Fruit fly (Drosophila melanogaster) whole organism, prepupa: ENCODE results near the gene CG15814.
A peak's percentile ranks its signal among the peaks of the same experiment; 100 is the strongest.

Experiments used
- Blimp-1 ChIP-seq: fragments of 200-800 bp; sonication (Bioruptor generic); optimal IDR thresholded peaks from 3 replicates; lab custom pipeline; 2017; ENCODE audit warnings: missing biosample characterization, missing genetic modification characterization, mild to moderate bottlenecking, moderate library complexity, missing genetic modification reagents
- CG10631 ChIP-seq: fragments of 200-800 bp; sonication (Bioruptor generic); optimal IDR thresholded peaks from 2 replicates; lab custom pipeline; 2016; ENCODE audit warnings: missing biosample characterization, missing genetic modification characterization
- CG10669 ChIP-seq: fragments of 200-800 bp; sonication (Bioruptor generic); optimal IDR thresholded peaks from 3 replicates; lab custom pipeline; 2018; ENCODE audit warnings: missing biosample characterization, mild to moderate bottlenecking, missing genetic modification characterization, moderate library complexity
- CG11294 ChIP-seq: fragments of 200-800 bp; sonication (Bioruptor generic); IDR thresholded peaks from 2 replicates; pipeline ENCODE4 v1.3.6; 2022; ENCODE audit warnings: missing biosample characterization, missing genetic modification characterization
- CG11762 ChIP-seq: fragments of 200-800 bp; sonication (Bioruptor generic); optimal IDR thresholded peaks from 3 replicates; lab custom pipeline; 2016; ENCODE audit warnings: missing biosample characterization, missing genetic modification characterization; ENCODE audit not compliant: insufficient read depth
- CG11902 ChIP-seq: fragments of 200-800 bp; sonication (Bioruptor generic); optimal IDR thresholded peaks from 3 replicates; lab custom pipeline; 2016; ENCODE audit warnings: missing biosample characterization, missing genetic modification characterization
- CG15336 ChIP-seq: fragments of 200-800 bp; sonication (Bioruptor generic); IDR thresholded peaks from 2 replicates; pipeline ENCODE4 v1.3.6; 2022; ENCODE audit warnings: missing biosample characterization, missing genetic modification characterization
- CG1621 ChIP-seq: fragments of 200-800 bp; sonication (Bioruptor generic); optimal IDR thresholded peaks from 3 replicates; lab custom pipeline; 2018; ENCODE audit warnings: missing biosample characterization, mild to moderate bottlenecking, missing genetic modification characterization
- CG16779 ChIP-seq: fragments of 200-800 bp; sonication (Bioruptor generic); optimal IDR thresholded peaks from 3 replicates; lab custom pipeline; 2017; ENCODE audit warnings: missing biosample characterization, mild to moderate bottlenecking, missing genetic modification characterization
- CG3032 ChIP-seq: fragments of 200-800 bp; optimal IDR thresholded peaks from 2 replicates; lab custom pipeline; 2019; ENCODE audit warnings: missing biosample characterization, mild to moderate bottlenecking, missing genetic modification characterization, moderate library complexity
- CG31627 ChIP-seq: fragments of 200-800 bp; sonication (Bioruptor generic); optimal IDR thresholded peaks from 3 replicates; lab custom pipeline; 2016; ENCODE audit warnings: missing biosample characterization, missing genetic modification characterization
- CG32006 ChIP-seq: fragments of 200-800 bp; sonication (Bioruptor generic); optimal IDR thresholded peaks from 3 replicates; lab custom pipeline; 2017; ENCODE audit warnings: missing biosample characterization, mild to moderate bottlenecking, missing genetic modification characterization
- CG3919 ChIP-seq: fragments of 200-800 bp; sonication (Bioruptor generic); optimal IDR thresholded peaks from 3 replicates; lab custom pipeline; 2016; ENCODE audit warnings: missing biosample characterization, missing genetic modification characterization
- CG6163 ChIP-seq: fragments of 200-800 bp; sonication (Bioruptor generic); IDR thresholded peaks from 3 replicates; pipeline ENCODE4 v1.3.6; 2022; ENCODE audit warnings: missing biosample characterization, missing genetic modification characterization
- CG6792 ChIP-seq: fragments of 200-800 bp; sonication (Bioruptor generic); optimal IDR thresholded peaks from 3 replicates; lab custom pipeline; 2016; ENCODE audit warnings: missing biosample characterization, missing genetic modification characterization
- CG6854 ChIP-seq: fragments of 200-800 bp; sonication (Bioruptor generic); optimal IDR thresholded peaks from 2 replicates; lab custom pipeline; 2017; ENCODE audit warnings: missing biosample characterization, mild to moderate bottlenecking, missing genetic modification characterization
- CG7368 ChIP-seq: fragments of 200-800 bp; sonication (Bioruptor generic); optimal IDR thresholded peaks from 3 replicates; lab custom pipeline; 2016; ENCODE audit warnings: missing biosample characterization, missing genetic modification characterization
- CG8119 ChIP-seq: fragments of 200-800 bp; sonication (Bioruptor generic); IDR thresholded peaks from 3 replicates; pipeline ENCODE4 v1.3.6; 2022; ENCODE audit warnings: missing biosample characterization, missing genetic modification characterization
- CG8632 ChIP-seq: fragments of 200-800 bp; sonication (Bioruptor generic); optimal IDR thresholded peaks from 3 replicates; lab custom pipeline; 2016; ENCODE audit warnings: missing biosample characterization, missing genetic modification characterization
- CG9139 ChIP-seq: fragments of 200-800 bp; sonication (Bioruptor generic); optimal IDR thresholded peaks from 3 replicates; lab custom pipeline; 2017; ENCODE audit warnings: missing biosample characterization, mild to moderate bottlenecking, missing genetic modification characterization
- Eip75B ChIP-seq: fragments of 200-800 bp; sonication (Bioruptor generic); optimal IDR thresholded peaks from 3 replicates; lab custom pipeline; 2016; ENCODE audit warnings: missing biosample characterization, missing genetic modification characterization
- Eip78C ChIP-seq: fragments of 200-800 bp; sonication (Bioruptor generic); peaks from one replicate; lab custom pipeline; 2016; ENCODE audit warnings: missing biosample characterization, missing genetic modification characterization
- Eip93F ChIP-seq: fragments of 200-800 bp; sonication (Bioruptor generic); optimal IDR thresholded peaks from 2 replicates; lab custom pipeline; 2016; ENCODE audit warnings: missing biosample characterization, mild to moderate bottlenecking, missing genetic modification characterization
- Ets96B ChIP-seq: fragments of 200-800 bp; optimal IDR thresholded peaks from 2 replicates; lab custom pipeline; 2019; ENCODE audit warnings: missing biosample characterization, mild to moderate bottlenecking, missing genetic modification characterization, moderate library complexity
- Gug ChIP-seq: fragments of 200-800 bp; sonication (Bioruptor generic); IDR thresholded peaks from 2 replicates; pipeline ENCODE4 v1.3.6; 2022; ENCODE audit warnings: missing biosample characterization, missing genetic modification characterization
- Hr39 ChIP-seq: fragments of 200-800 bp; sonication (Bioruptor generic); optimal IDR thresholded peaks from 2 replicates; lab custom pipeline; 2016; ENCODE audit warnings: missing biosample characterization, missing genetic modification characterization
- Hr4 ChIP-seq: fragments of 200-800 bp; sonication (Bioruptor generic); optimal IDR thresholded peaks from 3 replicates; lab custom pipeline; 2016; ENCODE audit warnings: missing biosample characterization, missing genetic modification characterization
- Lpt ChIP-seq: fragments of 200-800 bp; sonication (Bioruptor generic); optimal IDR thresholded peaks from 3 replicates; lab custom pipeline; 2016; ENCODE audit warnings: missing biosample characterization, missing genetic modification characterization
- Met ChIP-seq: fragments of 200-800 bp; sonication (Bioruptor generic); optimal IDR thresholded peaks from 3 replicates; lab custom pipeline; 2016; ENCODE audit warnings: missing biosample characterization, missing genetic modification characterization
- Smox ChIP-seq: fragments of 200-800 bp; sonication (Bioruptor generic); optimal IDR thresholded peaks from 3 replicates; lab custom pipeline; 2016; ENCODE audit warnings: missing biosample characterization, missing genetic modification characterization
- Sox102F ChIP-seq: fragments of 200-800 bp; sonication (Bioruptor generic); optimal IDR thresholded peaks from 2 replicates; lab custom pipeline; 2016; ENCODE audit warnings: missing biosample characterization, mild to moderate bottlenecking, missing genetic modification characterization
- Sox15 ChIP-seq: fragments of 200-800 bp; sonication (Bioruptor generic); optimal IDR thresholded peaks from 3 replicates; lab custom pipeline; 2016; ENCODE audit warnings: missing biosample characterization, missing genetic modification characterization
- achi ChIP-seq: fragments of 200-800 bp; sonication (Bioruptor generic); optimal IDR thresholded peaks from 3 replicates; lab custom pipeline; 2016; ENCODE audit warnings: missing biosample characterization, missing genetic modification characterization
- dac ChIP-seq: fragments of 200-800 bp; sonication (Bioruptor generic); optimal IDR thresholded peaks from 2 replicates; lab custom pipeline; 2017; ENCODE audit warnings: missing biosample characterization, mild to moderate bottlenecking, missing genetic modification characterization
- eg ChIP-seq: fragments of 200-800 bp; sonication (Bioruptor generic); IDR thresholded peaks from 3 replicates; pipeline ENCODE4 v1.3.6; 2022; ENCODE audit warnings: missing biosample characterization, missing genetic modification characterization
- esn ChIP-seq: fragments of 200-800 bp; sonication (Bioruptor generic); optimal IDR thresholded peaks from 2 replicates; lab custom pipeline; 2016; ENCODE audit warnings: missing biosample characterization, mild to moderate bottlenecking, missing genetic modification characterization, moderate library complexity
- fd59A ChIP-seq: fragments of 200-800 bp; sonication (Bioruptor generic); optimal IDR thresholded peaks from 2 replicates; lab custom pipeline; 2017; ENCODE audit warnings: missing biosample characterization, mild to moderate bottlenecking, missing genetic modification characterization, missing genetic modification reagents
- fd85E ChIP-seq: fragments of 200-800 bp; sonication (Bioruptor generic); optimal IDR thresholded peaks from 3 replicates; lab custom pipeline; 2016; ENCODE audit warnings: missing biosample characterization, missing genetic modification characterization
- lz ChIP-seq: fragments of 200-800 bp; sonication (Bioruptor generic); optimal IDR thresholded peaks from 3 replicates; lab custom pipeline; 2016; ENCODE audit warnings: missing biosample characterization, missing genetic modification characterization
- net ChIP-seq: fragments of 200-800 bp; sonication (Bioruptor generic); optimal IDR thresholded peaks from 3 replicates; lab custom pipeline; 2016; ENCODE audit warnings: missing biosample characterization, missing genetic modification characterization
- pdm3 ChIP-seq: fragments of 200-800 bp; sonication (Bioruptor generic); optimal IDR thresholded peaks from 3 replicates; lab custom pipeline; 2016; ENCODE audit warnings: missing biosample characterization, missing genetic modification characterization
- salr ChIP-seq, 2 experiments: fragments of 200-800 bp; sonication (Bioruptor generic); optimal IDR thresholded peaks; 3 replicates each; lab custom pipeline; 2016 to 2018; ENCODE audit warnings: missing biosample characterization in 2 of 2, missing genetic modification characterization in 2 of 2, mild to moderate bottlenecking in 1 of 2
- spab ChIP-seq: fragments of 200-800 bp; sonication (Bioruptor generic); optimal IDR thresholded peaks from 2 replicates; lab custom pipeline; 2017; ENCODE audit warnings: missing biosample characterization, mild to moderate bottlenecking, missing genetic modification characterization, missing genetic modification reagents
- ss ChIP-seq, 2 experiments: fragments of 200-800 bp; sonication (Bioruptor generic); optimal IDR thresholded peaks; 2 replicates in 1 of 2; 3 replicates in 1 of 2; lab custom pipeline; 2017 to 2018; ENCODE audit warnings: mild to moderate bottlenecking in 2 of 2, missing biosample characterization in 2 of 2, missing genetic modification characterization in 2 of 2, moderate library complexity in 1 of 2
- svp ChIP-seq: fragments of 200-800 bp; sonication (Bioruptor generic); peaks from one replicate; lab custom pipeline; 2016; ENCODE audit warnings: missing biosample characterization, missing genetic modification characterization
- topi ChIP-seq: fragments of 200-800 bp; sonication (Bioruptor generic); optimal IDR thresholded peaks from 3 replicates; lab custom pipeline; 2016; ENCODE audit warnings: missing biosample characterization, missing genetic modification characterization

Gene CG15814

DNA sequence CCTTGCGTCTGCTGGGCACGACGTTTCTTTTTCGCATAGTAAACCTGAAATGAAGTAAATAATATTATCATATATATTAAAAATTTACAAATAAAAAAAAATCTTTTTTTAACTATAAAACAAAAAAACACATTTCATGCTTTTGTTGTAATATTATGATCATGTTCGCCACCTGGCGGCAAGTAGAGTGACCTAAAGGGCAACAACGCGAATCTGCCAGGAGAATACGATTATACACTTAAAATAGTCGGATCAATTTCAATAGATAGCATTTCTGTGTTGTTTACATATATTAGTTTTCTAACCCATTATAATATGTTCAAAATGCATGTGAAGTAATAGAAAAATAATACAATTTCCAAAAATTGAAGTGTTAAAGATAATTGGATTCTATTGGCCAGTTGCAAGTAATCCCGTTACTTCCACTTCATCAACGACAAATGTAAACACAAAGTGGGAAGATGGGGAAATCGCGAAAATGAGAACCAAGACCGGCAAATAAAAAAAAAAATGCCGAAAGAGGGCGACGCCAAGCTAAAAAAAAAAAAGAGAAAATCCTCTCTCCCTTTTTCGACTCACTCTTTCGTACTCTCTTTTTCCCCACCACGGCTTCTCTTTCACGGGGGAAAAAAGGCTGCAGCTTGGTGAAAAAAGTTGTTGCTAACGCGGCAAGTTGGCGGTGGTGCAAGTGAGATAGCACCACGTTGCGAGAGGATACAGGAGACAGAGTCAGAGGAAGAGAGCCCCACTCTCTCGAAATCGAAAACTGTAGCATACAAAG lies 20.7 kb upstream of the CG15814 start:
- TF ChIP-seq Sox15 (no peak), eg (0 out of 3 replicates have a peak, but pooled peaks have one; percentile 23), CG7368 (no peak), Ets96B (tag; lab: Kevin White, UChicago) (no peak), CG8632 (no peak), CG6792 (no peak), CG6854 (peak; percentile 6), CG8119 (GFP tag; lab: Robert Waterston, UW) (0 out of 3 replicates have a peak, but pooled peaks have one; percentile 34), Eip78C (peak; percentile 54), CG15336 (GFP tag; lab: Robert Waterston, UW) (peak; percentile 37; the same call in 1 of the 2 replicates), Blimp-1 (GFP tag; lab: Kevin White, UChicago) (no peak), CG32006 (GFP tag; lab: Kevin White, UChicago) (no peak), CG6163 (GFP tag; lab: Robert Waterston, UW) (peak; percentile 43; the same call in 2 of the 3 replicates), Lpt (GFP tag; lab: Kevin White, UChicago) (peak; percentile 24), Eip93F (GFP tag; lab: Kevin White, UChicago) (no peak), Met (GFP tag; lab: Kevin White, UChicago) (no peak), CG16779 (tag; lab: Kevin White, UChicago) (no peak), salr (GFP tag; optimal IDR thresholded peaks at IDR 0.05; lab: Kevin White, UChicago) (no peak), Hr39 (GFP tag; lab: Kevin White, UChicago) (no peak), CG3919 (GFP tag; lab: Kevin White, UChicago) (no peak), svp (GFP tag; lab: Kevin White, UChicago) (peak; percentile 47), pdm3 (no peak), Gug (no peak), Eip75B (GFP tag; lab: Kevin White, UChicago) (peak; percentile 12), Hr4 (GFP tag; lab: Kevin White, UChicago) (peak; percentile 4), CG10669 (GFP tag; lab: Kevin White, UChicago) (no peak), CG10631 (no peak), fd59A (GFP tag; lab: Kevin White, UChicago) (no peak), Smox (no peak)

DNA sequence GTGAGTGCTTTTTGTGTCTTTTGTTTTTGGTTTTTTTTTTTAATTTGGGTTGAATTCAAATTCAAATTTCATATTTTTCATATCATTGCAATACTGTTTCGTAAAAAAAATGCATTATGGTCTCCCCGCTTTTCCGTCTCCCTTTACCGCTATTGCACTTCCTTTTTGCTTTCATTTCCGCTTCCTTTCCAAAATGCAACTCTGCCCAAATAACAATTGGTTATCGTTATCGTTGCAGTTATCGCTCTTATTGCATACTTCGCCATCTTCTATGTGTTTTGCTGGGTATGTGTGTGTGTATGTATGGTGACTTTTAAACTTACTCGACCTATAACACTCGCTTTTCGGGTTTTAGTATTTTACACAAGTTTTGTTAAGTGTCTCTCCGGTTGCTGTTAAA lies 15.0 kb upstream of the CG15814 start:
- TF ChIP-seq Sox102F: peak; percentile 18
- TF ChIP-seq esn: peak; percentile 32
- no peak for TF ChIP-seq CG11762 (GFP tag; lab: Kevin White, UChicago)
- no peak for TF ChIP-seq spab (GFP tag; lab: Kevin White, UChicago)
- peak; percentile 27 for TF ChIP-seq Eip78C

dm6 chrX:17860711-17861110 lies 10.6 kb upstream of the CG15814 start, which contains the start of the genes Arp8 and CG6769:
TSS of gene Arp8 (minus strand) at chrX:17860800.
TSS of gene CG6769 (plus strand) at chrX:17861002.
- no peak for TF ChIP-seq net
- peak; percentile 22 for TF ChIP-seq topi (GFP tag; lab: Kevin White, UChicago)
- peak; percentile 32 for TF ChIP-seq Smox
- TF ChIP-seq CG6854: no peak
- no peak for TF ChIP-seq CG3919 (GFP tag; lab: Kevin White, UChicago)
- no peak for TF ChIP-seq Lpt (GFP tag; lab: Kevin White, UChicago)
- no peak for TF ChIP-seq Sox102F
- no peak for TF ChIP-seq CG16779 (tag; lab: Kevin White, UChicago)
- TF ChIP-seq spab (GFP tag; lab: Kevin White, UChicago): no peak
- TF ChIP-seq CG1621 (tag; lab: Kevin White, UChicago): peak; percentile 35
- no peak for TF ChIP-seq lz
- peak; percentile 6 for TF ChIP-seq achi (GFP tag; lab: Kevin White, UChicago)
- TF ChIP-seq Hr39 (GFP tag; lab: Kevin White, UChicago): peak; percentile 18
- TF ChIP-seq CG11902 (GFP tag; lab: Kevin White, UChicago): no peak
- TF ChIP-seq CG11294: no peak
- TF ChIP-seq CG15336 (GFP tag; lab: Robert Waterston, UW): no peak
- no peak for TF ChIP-seq Sox15
- no peak for TF ChIP-seq dac
- peak; percentile 8 for TF ChIP-seq Hr4 (GFP tag; lab: Kevin White, UChicago)
- TF ChIP-seq fd85E (GFP tag; lab: Kevin White, UChicago): no peak
- no peak for TF ChIP-seq CG10669 (GFP tag; lab: Kevin White, UChicago)
- TF ChIP-seq CG31627: no peak
- TF ChIP-seq CG10631: no peak
- TF ChIP-seq Eip78C: peak; percentile 76
- TF ChIP-seq CG9139 (GFP tag; lab: Kevin White, UChicago): no peak
- no peak for TF ChIP-seq salr (GFP tag; optimal IDR thresholded peaks at IDR 0.05; lab: Kevin White, UChicago)
- TF ChIP-seq ss (GFP tag; optimal IDR thresholded peaks at IDR 0.05; lab: Kevin White, UChicago): no peak
- TF ChIP-seq esn: peak; percentile 53
- no peak for TF ChIP-seq Ets96B (tag; lab: Kevin White, UChicago)
- peak; percentile 46 for TF ChIP-seq svp (GFP tag; lab: Kevin White, UChicago)
- TF ChIP-seq CG3032 (tag; lab: Kevin White, UChicago): peak; percentile 32
